Fruit fly (Drosophila melanogaster) whole organism, prepupa: ENCODE measurements around the gene CG4452.
A peak's percentile ranks its signal among the peaks of the same experiment; 100 is the strongest.

ENCODE experiments used
- CG1621 ChIP-seq: fragments of 200-800 bp; sonication (Bioruptor generic); optimal IDR thresholded peaks from 3 replicates; lab custom pipeline; 2018; ENCODE audit warnings: missing biosample characterization, mild to moderate bottlenecking, missing genetic modification characterization
- CG3919 ChIP-seq: fragments of 200-800 bp; sonication (Bioruptor generic); optimal IDR thresholded peaks from 3 replicates; lab custom pipeline; 2016; ENCODE audit warnings: missing biosample characterization, missing genetic modification characterization
- CG8119 ChIP-seq: fragments of 200-800 bp; sonication (Bioruptor generic); IDR thresholded peaks from 3 replicates; pipeline ENCODE4 v1.3.6; 2022; ENCODE audit warnings: missing biosample characterization, missing genetic modification characterization
- Gug ChIP-seq: fragments of 200-800 bp; sonication (Bioruptor generic); IDR thresholded peaks from 2 replicates; pipeline ENCODE4 v1.3.6; 2022; ENCODE audit warnings: missing biosample characterization, missing genetic modification characterization
- Lpt ChIP-seq: fragments of 200-800 bp; sonication (Bioruptor generic); optimal IDR thresholded peaks from 3 replicates; lab custom pipeline; 2016; ENCODE audit warnings: missing biosample characterization, missing genetic modification characterization
- OdsH ChIP-seq: fragments of 200-800 bp; sonication (Bioruptor generic); optimal IDR thresholded peaks from 3 replicates; lab custom pipeline; 2016; ENCODE audit warnings: missing biosample characterization, missing genetic modification characterization
- Smox ChIP-seq: fragments of 200-800 bp; sonication (Bioruptor generic); optimal IDR thresholded peaks from 3 replicates; lab custom pipeline; 2016; ENCODE audit warnings: missing biosample characterization, missing genetic modification characterization
- Sox102F ChIP-seq: fragments of 200-800 bp; sonication (Bioruptor generic); optimal IDR thresholded peaks from 2 replicates; lab custom pipeline; 2016; ENCODE audit warnings: missing biosample characterization, mild to moderate bottlenecking, missing genetic modification characterization
- dac ChIP-seq: fragments of 200-800 bp; sonication (Bioruptor generic); optimal IDR thresholded peaks from 2 replicates; lab custom pipeline; 2017; ENCODE audit warnings: missing biosample characterization, mild to moderate bottlenecking, missing genetic modification characterization
- dsx ChIP-seq: fragments of 200-800 bp; optimal IDR thresholded peaks from 3 replicates; lab custom pipeline; 2019; ENCODE audit warnings: missing biosample characterization, mild to moderate bottlenecking, missing genetic modification characterization, moderate library complexity; ENCODE audit not compliant: poor library complexity, severe bottlenecking
- ss ChIP-seq, 2 experiments: fragments of 200-800 bp; sonication (Bioruptor generic); optimal IDR thresholded peaks; 2 replicates in 1 of 2; 3 replicates in 1 of 2; lab custom pipeline; 2017 to 2018; ENCODE audit warnings: mild to moderate bottlenecking in 2 of 2, missing biosample characterization in 2 of 2, missing genetic modification characterization in 2 of 2, moderate library complexity in 1 of 2

DNA sequence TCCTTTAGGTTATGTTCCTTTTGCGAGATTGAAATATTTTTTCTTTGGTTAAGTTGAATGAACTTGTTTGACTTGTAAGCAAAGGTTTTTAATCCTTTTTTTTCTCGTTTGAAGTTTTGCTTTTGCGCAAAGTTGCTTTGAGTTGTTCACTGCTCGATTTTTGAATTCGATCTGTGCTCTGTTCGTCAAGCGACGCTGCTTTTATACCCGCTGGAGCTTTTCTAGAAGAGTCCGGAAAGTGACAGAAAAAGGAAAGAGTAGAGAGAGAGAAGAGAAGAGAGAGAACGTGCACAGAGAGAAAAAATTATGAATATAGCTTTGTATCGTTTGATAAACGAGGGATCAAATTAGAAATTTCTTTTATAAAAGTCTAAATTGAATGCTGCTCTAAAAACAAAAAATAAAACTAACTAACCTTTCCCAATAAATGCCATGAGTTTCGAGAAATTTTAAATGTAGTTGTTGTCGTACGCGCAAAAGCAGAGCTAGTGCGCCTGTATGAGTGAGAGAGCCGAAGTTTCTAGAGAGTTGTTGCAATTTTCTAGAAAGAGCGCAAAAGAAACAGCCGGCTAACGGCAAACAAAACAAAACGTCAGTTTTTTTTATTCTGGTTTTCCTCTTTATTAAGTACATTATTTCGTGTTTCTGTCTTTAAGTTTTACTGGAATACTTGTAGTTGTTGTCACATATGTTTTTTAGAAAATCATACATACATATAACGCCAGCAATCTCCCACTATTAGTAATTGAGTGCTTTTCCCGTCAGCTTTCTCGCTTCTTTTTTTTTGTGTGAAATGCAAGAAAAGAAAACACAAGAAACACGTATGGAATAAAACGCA lies 10.2 kb downstream of the CG4452 start, which contains the start of gene Hsp26:
- TF ChIP-seq Smox (GFP tag; lab: Kevin White, UChicago): peak; percentile 94
- peak; percentile 91 for TF ChIP-seq Lpt
- peak; percentile 94 for TF ChIP-seq CG8119 (GFP tag; lab: Robert Waterston, UW)
- TF ChIP-seq CG3919 (GFP tag; lab: Kevin White, UChicago): peak; percentile 94
- peak; percentile 85 for TF ChIP-seq Gug (GFP tag; lab: Robert Waterston, UW)
- peak; percentile 82 for TF ChIP-seq dsx (GFP tag; lab: Kevin White, UChicago)
- TF ChIP-seq ss (GFP tag; optimal IDR thresholded peaks at IDR 0.05; lab: Kevin White, UChicago): peak; percentile 60 to 83
- TF ChIP-seq CG1621: peak; percentile 72
- TF ChIP-seq OdsH (GFP tag; lab: Kevin White, UChicago): peak; percentile 96
- peak; percentile 94 for TF ChIP-seq Sox102F
- TF ChIP-seq dac (GFP tag; lab: Kevin White, UChicago): peak; percentile 55
